Fruit fly (Drosophila melanogaster) whole organism: Measurements from ENCODE around the gene CG7379.
"Not testable (repeated sequence)": the region's sequence is repeated elsewhere in the genome, so short reads cannot be mapped to it uniquely, and the experiment has no call there.

Experiments used
- CG8478 ChIP-seq: fragments of >200 bp; optimal IDR thresholded peaks from 2 replicates; lab custom pipeline; 2018; ENCODE audit warnings: inconsistent platforms
- Dll ChIP-seq: fragments of >200 bp; optimal IDR thresholded peaks from 2 replicates; lab custom pipeline; 2017
- EcR ChIP-seq, 2 experiments: fragments of >200 bp; optimal IDR thresholded peaks; 2 replicates each; lab custom pipeline; 2017; ENCODE audit warnings: missing biosample characterization in 2 of 2, missing genetic modification characterization in 2 of 2, missing genetic modification reagents in 2 of 2
- pan ChIP-seq: fragments of >200 bp; optimal IDR thresholded peaks from 2 replicates; lab custom pipeline; 2017
- psq ChIP-seq: fragments of >200 bp; optimal IDR thresholded peaks from 2 replicates; lab custom pipeline; 2017
- usp ChIP-seq: fragments of >200 bp; optimal IDR thresholded peaks from 2 replicates; lab custom pipeline; 2017; ENCODE audit warnings: missing biosample characterization, missing genetic modification characterization, mixed read lengths

The CG7379 gene

DNA sequence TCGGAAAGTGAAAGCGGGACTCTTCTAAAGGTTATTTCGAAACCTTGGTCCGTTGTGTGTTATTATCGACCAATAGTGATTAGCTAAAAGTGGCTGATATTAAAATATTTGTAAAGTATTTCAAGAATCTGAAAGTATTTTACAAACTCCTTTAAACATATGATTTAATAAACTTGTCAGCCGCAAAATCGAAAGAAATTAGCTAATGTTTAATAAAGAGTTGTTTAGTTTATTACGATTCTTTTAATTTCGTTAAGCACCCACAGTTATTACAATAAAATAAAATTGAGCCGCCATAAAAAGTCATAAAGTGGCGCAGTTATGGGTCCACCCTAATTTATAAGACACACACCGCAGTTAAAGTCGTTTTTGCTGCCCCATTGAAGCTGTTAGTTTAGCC lies 8.2 kb downstream of the CG7379 start:
- no peak for TF ChIP-seq usp (GFP tag; lab: Kevin White, UChicago)
- TF ChIP-seq Dll (lab: Kevin White, UChicago), result no peak
- TF ChIP-seq CG8478 (lab: Kevin White, UChicago), result no peak
- no peak for TF ChIP-seq EcR (GFP tag; optimal IDR thresholded peaks at IDR 0.05; lab: Kevin White, UChicago)
- no peak for TF ChIP-seq psq (lab: Kevin White, UChicago)
- TF ChIP-seq pan (lab: Kevin White, UChicago), result no peak

DNA sequence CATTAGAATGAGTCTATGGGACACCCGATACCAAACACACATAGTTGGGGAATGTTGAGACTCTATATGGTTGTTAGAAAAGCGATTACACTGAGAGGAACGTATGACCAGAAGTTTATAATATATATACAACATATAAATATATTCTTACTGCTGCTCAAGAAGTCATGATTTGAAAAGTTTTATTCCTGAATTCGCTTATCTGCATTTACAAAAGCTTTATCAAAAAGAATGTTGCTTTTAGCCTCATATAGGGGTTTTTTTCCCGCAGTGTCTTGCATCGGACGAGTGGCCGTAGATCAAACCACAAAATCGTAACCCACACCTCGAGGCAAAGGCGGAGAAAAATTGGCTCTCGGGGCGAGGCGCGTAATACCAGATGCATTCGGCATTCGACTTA lies 10.3 kb downstream of the CG7379 start:
- TF ChIP-seq psq (lab: Kevin White, UChicago) (no peak), Dll (lab: Kevin White, UChicago) (no peak), usp (GFP tag; lab: Kevin White, UChicago) (no peak), EcR (GFP tag; optimal IDR thresholded peaks at IDR 0.05; lab: Kevin White, UChicago) (no peak), CG8478 (lab: Kevin White, UChicago) (no peak), pan (lab: Kevin White, UChicago) (no peak)

DNA sequence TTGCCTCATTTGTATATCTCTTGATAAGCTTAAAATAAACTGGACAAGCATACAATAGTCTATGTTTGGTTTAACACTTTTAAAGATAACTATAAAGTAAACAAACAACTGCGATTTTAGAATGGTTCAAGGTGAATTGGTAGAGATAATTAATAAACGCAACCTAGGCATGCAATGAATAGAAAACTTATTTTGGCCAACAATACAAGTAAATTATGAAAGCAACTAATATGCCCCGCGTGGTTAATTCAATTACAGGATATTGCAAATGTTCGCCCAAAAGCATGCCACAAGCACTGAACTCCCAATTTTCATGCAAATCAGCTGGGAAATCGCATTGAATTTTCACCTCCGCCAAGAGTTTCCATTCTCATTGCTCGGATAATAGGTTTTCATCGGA lies 13.9 kb downstream of the CG7379 start:
- TF ChIP-seq psq (lab: Kevin White, UChicago), result no peak
- no peak for TF ChIP-seq pan (lab: Kevin White, UChicago)
- TF ChIP-seq CG8478 (lab: Kevin White, UChicago), result no peak
- no peak for TF ChIP-seq usp (GFP tag; lab: Kevin White, UChicago)
- TF ChIP-seq Dll (lab: Kevin White, UChicago), result no peak
- no peak for TF ChIP-seq EcR (GFP tag; optimal IDR thresholded peaks at IDR 0.05; lab: Kevin White, UChicago)

DNA sequence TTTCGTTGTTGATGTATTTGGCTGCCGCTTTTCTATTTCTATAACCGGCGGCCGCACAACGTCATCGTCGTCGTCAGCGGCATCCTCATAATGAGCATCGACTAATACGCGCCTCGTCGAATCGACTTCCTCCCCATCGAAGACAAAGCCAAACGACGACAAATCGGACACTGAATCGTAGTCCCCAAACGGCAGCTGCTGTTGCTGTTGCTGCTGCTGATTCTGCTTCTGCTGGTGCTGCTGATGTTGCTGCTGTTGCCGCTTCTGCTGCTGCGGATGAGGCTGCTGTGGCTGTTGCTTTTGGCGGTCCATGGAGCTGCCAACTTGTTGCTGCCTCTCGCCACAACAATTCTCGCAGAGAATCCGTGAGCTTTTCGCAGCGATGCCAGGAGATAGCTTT lies 15.0 kb downstream of the CG7379 start:
- TF ChIP-seq psq (lab: Kevin White, UChicago), result no peak
- no peak for TF ChIP-seq usp (GFP tag; lab: Kevin White, UChicago)
- TF ChIP-seq CG8478 (lab: Kevin White, UChicago), result no peak
- no peak for TF ChIP-seq pan (lab: Kevin White, UChicago)
- TF ChIP-seq Dll (lab: Kevin White, UChicago), result no peak
- TF ChIP-seq EcR (GFP tag; optimal IDR thresholded peaks at IDR 0.05; lab: Kevin White, UChicago), result no peak

DNA sequence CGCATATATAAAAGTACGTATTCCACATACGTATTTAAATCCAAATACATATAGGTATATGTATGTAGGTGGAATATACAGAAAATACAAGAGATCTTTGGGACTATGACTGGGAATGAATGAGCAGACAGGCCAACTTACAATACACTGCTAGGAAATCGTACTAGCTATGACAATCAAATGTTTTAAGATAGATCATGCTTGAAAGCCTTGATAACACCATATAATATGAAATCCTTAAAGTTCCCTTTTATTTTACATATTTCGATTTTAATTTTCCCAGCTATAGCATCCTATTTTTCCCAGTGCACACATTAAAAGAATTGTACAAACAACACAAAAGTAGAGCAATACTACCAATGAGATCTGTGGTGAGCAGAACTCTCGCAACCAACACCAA lies 16.7 kb downstream of the CG7379 start:
- TF ChIP-seq pan (lab: Kevin White, UChicago) (no peak), EcR (GFP tag; optimal IDR thresholded peaks at IDR 0.05; lab: Kevin White, UChicago) (no peak)

DNA sequence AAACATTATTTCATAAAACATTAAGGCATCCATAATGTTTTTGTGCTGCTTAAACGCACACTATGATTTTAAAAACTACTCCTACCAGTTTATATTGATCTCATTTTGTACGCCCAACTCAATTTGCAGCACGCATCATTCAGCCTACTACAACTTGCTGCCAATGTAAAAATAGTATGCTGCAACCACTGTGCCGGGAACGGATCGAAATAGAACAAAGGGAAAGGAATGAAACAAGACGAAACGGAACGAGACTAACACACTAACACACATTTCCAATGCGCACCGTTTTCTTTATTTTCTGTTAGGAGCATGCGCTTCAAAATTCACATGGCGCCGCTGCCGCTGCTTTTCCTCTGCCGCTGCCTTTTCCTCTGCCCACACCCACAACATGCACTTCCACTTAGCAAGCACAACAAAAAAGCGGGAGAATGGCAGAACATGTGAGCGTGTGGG lies 21.1 kb downstream of the CG7379 start:
- TF ChIP-seq usp (GFP tag; lab: Kevin White, UChicago), result no peak
- no peak for TF ChIP-seq Dll (lab: Kevin White, UChicago)
- TF ChIP-seq psq (lab: Kevin White, UChicago), result no peak
- TF ChIP-seq CG8478 (lab: Kevin White, UChicago), result no peak
- TF ChIP-seq EcR (GFP tag; optimal IDR thresholded peaks at IDR 0.05; lab: Kevin White, UChicago), result no peak
- TF ChIP-seq pan (lab: Kevin White, UChicago), result no peak

DNA sequence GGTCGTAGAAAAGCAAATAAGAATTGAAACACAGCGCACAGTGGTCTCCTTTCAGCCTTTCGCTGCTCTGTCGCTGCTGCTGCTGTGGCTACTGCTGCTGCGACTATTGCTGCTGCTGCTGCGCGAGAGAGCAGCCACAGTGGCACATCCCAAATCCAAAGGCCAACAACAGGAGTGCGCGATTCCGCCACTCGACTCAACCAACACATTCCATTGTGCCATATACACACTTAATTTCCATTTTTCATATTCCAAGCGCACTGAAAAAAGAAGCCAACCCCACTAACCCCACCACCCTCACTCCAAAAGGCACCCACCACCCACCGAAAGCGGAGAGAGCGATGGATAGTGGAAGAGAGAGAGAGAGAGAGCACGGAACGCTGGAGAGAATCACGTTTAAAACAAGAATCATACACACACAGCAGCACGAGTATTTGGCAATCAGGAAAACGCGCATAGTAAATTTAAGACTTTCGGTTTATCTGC lies 22.0 kb downstream of the CG7379 start:
- no peak for TF ChIP-seq Dll (lab: Kevin White, UChicago)
- TF ChIP-seq pan (lab: Kevin White, UChicago), result no peak

DNA sequence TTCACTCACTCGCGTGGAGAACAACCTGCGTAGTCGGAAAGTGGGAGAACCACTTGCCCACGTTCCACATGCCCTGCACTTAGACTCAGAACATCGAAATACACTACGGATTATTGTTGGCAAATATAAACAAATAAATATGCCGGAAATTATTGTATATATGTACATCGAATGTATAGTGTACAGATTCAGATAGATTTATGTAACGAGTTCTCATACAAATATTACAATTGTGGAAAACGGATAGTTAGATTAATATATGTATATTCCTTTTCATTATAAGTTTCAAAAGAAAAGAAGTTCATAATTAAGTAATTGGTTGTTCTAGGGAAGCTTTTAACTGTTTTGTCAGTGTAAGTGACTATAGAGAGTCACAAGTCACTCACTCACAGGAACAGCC lies 23.6 kb downstream of the CG7379 start:
- TF ChIP-seq Dll (lab: Kevin White, UChicago), result no peak
- no peak for TF ChIP-seq CG8478 (lab: Kevin White, UChicago)
- no peak for TF ChIP-seq EcR (GFP tag; optimal IDR thresholded peaks at IDR 0.05; lab: Kevin White, UChicago)
- no peak for TF ChIP-seq pan (lab: Kevin White, UChicago)
- no peak for TF ChIP-seq psq (lab: Kevin White, UChicago)
- no peak for TF ChIP-seq usp (GFP tag; lab: Kevin White, UChicago)

DNA sequence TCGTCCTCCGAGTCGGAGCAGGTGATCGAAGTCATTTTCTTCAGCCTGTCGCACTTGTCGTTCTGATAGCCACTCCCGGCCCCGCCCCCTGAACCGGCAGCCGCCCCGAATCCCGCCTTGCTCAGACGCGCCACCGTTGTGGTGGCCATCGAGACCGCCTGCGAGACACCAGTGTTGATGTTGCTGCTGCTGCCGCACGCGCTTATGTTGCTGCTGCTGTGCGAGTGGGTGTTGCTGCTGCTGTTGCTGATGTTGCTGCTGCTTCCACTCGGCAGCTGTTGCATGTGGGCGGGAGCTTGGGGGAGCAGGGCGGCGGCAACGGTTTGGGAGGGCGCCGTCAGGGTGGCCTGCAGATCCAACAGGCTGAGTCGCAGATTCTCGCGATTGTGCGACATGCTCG lies 24.2 kb downstream of the CG7379 start:
- TF ChIP-seq Dll (lab: Kevin White, UChicago) (no peak), psq (lab: Kevin White, UChicago) (no peak), EcR (GFP tag; optimal IDR thresholded peaks at IDR 0.05; lab: Kevin White, UChicago) (no peak), usp (GFP tag; lab: Kevin White, UChicago) (no peak), CG8478 (lab: Kevin White, UChicago) (no peak), pan (lab: Kevin White, UChicago) (no peak)

DNA sequence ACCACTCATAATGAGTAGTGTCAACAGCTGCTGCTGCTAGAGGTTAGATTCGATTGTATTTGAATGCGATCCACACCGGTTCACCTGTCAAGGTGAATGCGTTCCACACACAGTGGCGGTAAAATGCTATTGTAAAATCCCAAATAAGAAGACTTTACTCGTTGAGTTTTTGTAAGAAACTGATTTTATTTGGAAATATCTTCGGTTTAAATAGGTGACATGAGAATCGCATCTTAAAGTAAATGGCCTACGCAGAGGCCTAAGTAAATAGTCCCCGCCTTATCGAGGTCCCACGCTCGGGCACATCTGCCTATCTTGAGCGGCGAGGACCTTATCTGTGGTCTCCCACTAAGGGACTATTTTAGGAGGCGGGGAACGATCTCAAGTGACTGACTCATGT lies 35.0 kb downstream of the CG7379 start, which contains the start of gene TyrR:
TyrR (minus strand) TSS at position 101 of the 400 bp plus-strand sequence.
- TF ChIP-seq Dll (lab: Kevin White, UChicago); psq (lab: Kevin White, UChicago); EcR (GFP tag; optimal IDR thresholded peaks at IDR 0.05; lab: Kevin White, UChicago): not testable (repeated sequence)

DNA sequence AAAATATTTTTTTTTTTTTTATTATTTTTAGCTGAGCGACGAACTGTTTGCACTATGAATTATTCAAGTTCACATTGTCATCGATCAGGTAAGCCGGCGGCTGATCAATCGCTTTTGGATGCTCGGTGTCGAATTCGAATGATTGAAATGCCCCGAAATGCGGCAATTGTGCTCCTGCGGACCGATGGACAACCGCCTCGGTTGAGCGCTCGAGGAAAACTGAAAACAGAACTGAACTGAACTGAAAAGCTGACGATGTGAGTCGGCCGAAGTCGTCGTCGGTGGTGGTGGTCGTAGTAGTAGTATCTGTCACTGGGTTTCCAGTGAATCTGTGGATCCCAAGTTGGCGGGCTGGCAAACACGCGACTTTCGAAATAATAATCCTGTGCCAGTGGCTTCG lies 35.8 kb downstream of the CG7379 start:
- TF ChIP-seq CG8478 (lab: Kevin White, UChicago), result no peak

DNA sequence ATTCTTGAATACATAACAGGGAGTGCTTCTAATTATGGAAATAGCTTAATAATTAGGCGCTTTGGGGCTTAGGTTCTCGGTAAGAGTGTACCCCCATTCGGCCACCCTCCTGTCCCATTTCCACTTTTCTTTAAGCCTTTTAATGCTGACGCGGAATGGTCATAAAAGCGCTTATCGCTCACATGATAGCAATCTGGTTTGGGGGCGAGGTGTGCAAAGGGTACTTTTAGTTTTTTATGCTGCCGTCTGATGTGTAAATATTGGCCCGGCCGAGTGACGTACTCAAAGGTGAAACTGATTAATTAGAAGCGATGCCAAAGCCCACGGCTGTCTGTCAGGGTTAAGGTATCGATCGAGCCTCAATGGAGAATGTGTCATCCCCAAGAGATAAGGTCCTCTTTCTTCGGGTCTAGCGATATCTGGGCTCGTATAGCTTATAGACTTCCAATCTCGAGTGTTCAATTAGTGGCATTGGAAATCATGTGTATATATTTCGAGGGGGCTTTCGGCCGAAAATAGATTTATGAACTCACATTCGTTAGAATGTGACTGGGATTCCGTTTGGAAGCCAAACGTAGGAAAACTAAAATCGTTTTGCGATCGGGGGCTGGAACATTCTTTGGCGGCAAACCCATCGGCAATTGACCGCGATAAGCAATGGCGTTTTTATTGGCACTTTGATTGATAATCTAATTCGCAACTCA lies 38.2 kb downstream of the CG7379 start:
- TF ChIP-seq psq (lab: Kevin White, UChicago) (no peak), usp (GFP tag; lab: Kevin White, UChicago) (no peak), Dll (lab: Kevin White, UChicago) (no peak), pan (lab: Kevin White, UChicago) (no peak), EcR (GFP tag; optimal IDR thresholded peaks at IDR 0.05; lab: Kevin White, UChicago) (no peak), CG8478 (lab: Kevin White, UChicago) (no peak)
